Fruit fly (Drosophila melanogaster): ENCODE results near the gene CG31624.

CG31624 gene

dm6 chr2L:21242369-21242768 lies 42.2 kb upstream of the CG31624 start:
- TF ChIP-seq fd96Ca (GFP tag; IDR thresholded peaks at IDR 0.05) (no peak), CG15710 (tag; optimal IDR thresholded peaks at IDR 0.05) (no peak), D1 (tag; optimal IDR thresholded peaks at IDR 0.05) (no peak), CG8159 (tag; optimal IDR thresholded peaks at IDR 0.05) (no peak), rn (GFP tag; IDR thresholded peaks at IDR 0.05) (no peak), CG34367 (tag; optimal IDR thresholded peaks at IDR 0.05) (no peak), CG9948 (tag; optimal IDR thresholded peaks at IDR 0.05) (no peak), CG8301 (tag; optimal IDR thresholded peaks at IDR 0.05) (no peak), CG32121 (GFP tag; IDR thresholded peaks at IDR 0.05) (no peak), Pif1A (GFP tag; optimal IDR thresholded peaks at IDR 0.05) (no peak), Pif1B (GFP tag; optimal IDR thresholded peaks at IDR 0.05) (no peak), EcR (GFP tag; optimal IDR thresholded peaks at IDR 0.05) (no peak), CG14655 (GFP tag; optimal IDR thresholded peaks at IDR 0.05) (no peak), Snoo (tag; optimal IDR thresholded peaks at IDR 0.05) (no peak), CG13204 (GFP tag; optimal IDR thresholded peaks at IDR 0.05) (no peak), Ets98B (GFP tag; IDR thresholded peaks at IDR 0.05) (no peak), CG12605 (GFP tag; IDR thresholded peaks at IDR 0.05) (no peak), CG17806 (tag; optimal IDR thresholded peaks at IDR 0.05) (no peak), CG10348 (GFP tag; IDR thresholded peaks at IDR 0.05) (no peak)

- TF ChIP-seq CG8159 (tag; optimal IDR thresholded peaks at IDR 0.05): no peak
- peak; percentile 38 for TF ChIP-seq CG13204 (GFP tag; optimal IDR thresholded peaks at IDR 0.05)
- TF ChIP-seq CG14655 (GFP tag; optimal IDR thresholded peaks at IDR 0.05): no peak
- TF ChIP-seq CG17806 (tag; optimal IDR thresholded peaks at IDR 0.05): no peak
- TF ChIP-seq CG10348 (GFP tag; IDR thresholded peaks at IDR 0.05): no peak
- no peak for TF ChIP-seq gl (tag; optimal IDR thresholded peaks at IDR 0.05)
- TF ChIP-seq Pif1B (GFP tag; optimal IDR thresholded peaks at IDR 0.05): peak; percentile 31
- no peak for TF ChIP-seq CG9948 (tag; optimal IDR thresholded peaks at IDR 0.05)
- TF ChIP-seq CG32121 (GFP tag; IDR thresholded peaks at IDR 0.05): no peak
- TF ChIP-seq CG8301 (tag; optimal IDR thresholded peaks at IDR 0.05): no peak
- TF ChIP-seq rn (GFP tag; IDR thresholded peaks at IDR 0.05): no peak
- no peak for TF ChIP-seq Snoo (tag; optimal IDR thresholded peaks at IDR 0.05)
- TF ChIP-seq Pif1A (GFP tag; optimal IDR thresholded peaks at IDR 0.05): peak; percentile 19
- no peak for TF ChIP-seq Ets98B (GFP tag; IDR thresholded peaks at IDR 0.05)
- no peak for TF ChIP-seq D1 (tag; optimal IDR thresholded peaks at IDR 0.05)
- TF ChIP-seq CG15710 (tag; optimal IDR thresholded peaks at IDR 0.05): no peak
- TF ChIP-seq CG34367 (tag; optimal IDR thresholded peaks at IDR 0.05): peak; percentile 29
- TF ChIP-seq EcR (GFP tag; optimal IDR thresholded peaks at IDR 0.05): peak; percentile 99
- TF ChIP-seq CG4496 (GFP tag; IDR thresholded peaks at IDR 0.05): no peak
- no peak for TF ChIP-seq CG12605 (GFP tag; IDR thresholded peaks at IDR 0.05)
- no peak for TF ChIP-seq fd96Ca (GFP tag; IDR thresholded peaks at IDR 0.05)
Measured at dm6 chr2L:21237748-21238459, 37.7 kb upstream of the CG31624 start.

- TF ChIP-seq D1 (tag; optimal IDR thresholded peaks at IDR 0.05) (no peak), CG9948 (tag; optimal IDR thresholded peaks at IDR 0.05) (no peak), rn (GFP tag; IDR thresholded peaks at IDR 0.05) (no peak), CG12605 (GFP tag; IDR thresholded peaks at IDR 0.05) (no peak)
Measured at dm6 chr2L:21237048-21237747, 37.0 kb upstream of the CG31624 start, which contains the start of gene Hr39. Gene Hr39, plus strand, starts transcription at chr2L:21237250.

dm6 chr2L:21236633-21237032 lies 36.5 kb upstream of the CG31624 start, which contains the start of gene CG31626:
Gene CG31626, minus strand, starts transcription at chr2L:21236733.
- TF ChIP-seq D1 (tag; optimal IDR thresholded peaks at IDR 0.05): no peak
- no peak for TF ChIP-seq CG12605 (GFP tag; IDR thresholded peaks at IDR 0.05)
- no peak for TF ChIP-seq Pif1B (GFP tag; optimal IDR thresholded peaks at IDR 0.05)
- TF ChIP-seq CG9948 (tag; optimal IDR thresholded peaks at IDR 0.05): no peak
- no peak for TF ChIP-seq CG4496 (GFP tag; IDR thresholded peaks at IDR 0.05)

dm6 chr2L:21235463-21235862 lies 35.3 kb upstream of the CG31624 start:
- TF ChIP-seq rn (GFP tag; IDR thresholded peaks at IDR 0.05) (no peak), CG12605 (GFP tag; IDR thresholded peaks at IDR 0.05) (no peak), D1 (tag; optimal IDR thresholded peaks at IDR 0.05) (no peak), Snoo (tag; optimal IDR thresholded peaks at IDR 0.05) (no peak), CG14655 (GFP tag; optimal IDR thresholded peaks at IDR 0.05) (no peak), CG9948 (tag; optimal IDR thresholded peaks at IDR 0.05) (no peak), CG34367 (tag; optimal IDR thresholded peaks at IDR 0.05) (no peak), gl (tag; optimal IDR thresholded peaks at IDR 0.05) (no peak), Pif1A (GFP tag; optimal IDR thresholded peaks at IDR 0.05) (no peak), Pif1B (GFP tag; optimal IDR thresholded peaks at IDR 0.05) (no peak), CG32121 (GFP tag; IDR thresholded peaks at IDR 0.05) (no peak), CG15710 (tag; optimal IDR thresholded peaks at IDR 0.05) (no peak), CG8159 (tag; optimal IDR thresholded peaks at IDR 0.05) (no peak), Ets98B (GFP tag; IDR thresholded peaks at IDR 0.05) (no peak), CG10348 (GFP tag; IDR thresholded peaks at IDR 0.05) (no peak), CG8301 (tag; optimal IDR thresholded peaks at IDR 0.05) (no peak), EcR (GFP tag; optimal IDR thresholded peaks at IDR 0.05) (no peak), CG4496 (GFP tag; IDR thresholded peaks at IDR 0.05) (no peak)
